Fruit fly (Drosophila melanogaster) whole organism, embryonic: ENCODE data around the gene CG32195.

Experiments used
- Bdp1 ChIP-seq: fragments of 200-800 bp; sonication (Bioruptor generic); optimal IDR thresholded peaks from 3 replicates; lab custom pipeline; 2016; ENCODE audit warnings: missing biosample characterization, missing genetic modification characterization
- CG11723 ChIP-seq: fragments of 200-800 bp; sonication (Bioruptor generic); optimal IDR thresholded peaks from 2 replicates; lab custom pipeline; 2017; ENCODE audit warnings: missing biosample characterization, mild to moderate bottlenecking, missing genetic modification characterization
- CG17568 ChIP-seq: fragments of 200-800 bp; sonication (Bioruptor generic); optimal IDR thresholded peaks from 2 replicates; lab custom pipeline; 2018; ENCODE audit warnings: missing biosample characterization, mild to moderate bottlenecking, missing genetic modification characterization, moderate library complexity
- CG6854 ChIP-seq: fragments of 200-800 bp; sonication (Bioruptor generic); optimal IDR thresholded peaks from 3 replicates; lab custom pipeline; 2017; ENCODE audit warnings: missing biosample characterization, mild to moderate bottlenecking, missing genetic modification characterization
- CG8290 ChIP-seq, 3 experiments: fragments of 200-800 bp; sonication (Bioruptor generic); optimal IDR thresholded peaks; 2 replicates each; lab custom pipeline; 2016 to 2019; ENCODE audit warnings: missing biosample characterization in 3 of 3, missing genetic modification characterization in 3 of 3, mild to moderate bottlenecking in 2 of 3, moderate library complexity in 1 of 3
- CG8388 ChIP-seq: fragments of 200-800 bp; sonication (Bioruptor generic); optimal IDR thresholded peaks from 2 replicates; lab custom pipeline; 2019; ENCODE audit warnings: missing biosample characterization, mild to moderate bottlenecking, missing genetic modification characterization, moderate library complexity
- CG9437 ChIP-seq: fragments of 200-800 bp; sonication (Bioruptor generic); optimal IDR thresholded peaks from 2 replicates; lab custom pipeline; 2018; ENCODE audit warnings: missing biosample characterization, mild to moderate bottlenecking, missing genetic modification characterization
- CG9932 ChIP-seq: fragments of 200-800 bp; sonication (Bioruptor generic); IDR thresholded peaks from 2 replicates; pipeline ENCODE4 v1.3.6; 2022; ENCODE audit warnings: missing biosample characterization, missing genetic modification characterization
- Dp ChIP-seq: fragments of 200-800 bp; sonication (Bioruptor generic); optimal IDR thresholded peaks from 2 replicates; lab custom pipeline; 2018; ENCODE audit warnings: missing biosample characterization, mild to moderate bottlenecking, missing genetic modification characterization, moderate library complexity
- Ravus ChIP-seq: fragments of 200-800 bp; sonication (Bioruptor generic); IDR thresholded peaks from 2 replicates; pipeline ENCODE4 v1.3.6; 2022; ENCODE audit warnings: missing biosample characterization, missing genetic modification characterization
- kni ChIP-seq: fragments of 200-800 bp; sonication (Bioruptor generic); optimal IDR thresholded peaks from 3 replicates; lab custom pipeline; 2017; ENCODE audit warnings: mild to moderate bottlenecking, missing biosample characterization, missing genetic modification reagents, missing genetic modification characterization
- nerfin-1 ChIP-seq: fragments of 200-800 bp; sonication (Bioruptor generic); optimal IDR thresholded peaks from 3 replicates; lab custom pipeline; 2019; ENCODE audit warnings: missing biosample characterization, mild to moderate bottlenecking, missing genetic modification characterization, moderate library complexity
- sd ChIP-seq: fragments of 200-800 bp; sonication (Bioruptor generic); optimal IDR thresholded peaks from 3 replicates; lab custom pipeline; 2018; ENCODE audit warnings: missing biosample characterization, mild to moderate bottlenecking, missing genetic modification characterization, moderate library complexity

- TF ChIP-seq Ravus (GFP tag; lab: Robert Waterston, UW), result no peak
- TF ChIP-seq sd, result no peak
- no peak for TF ChIP-seq CG8290 (GFP tag; optimal IDR thresholded peaks at IDR 0.05; lab: Kevin White, UChicago)
- TF ChIP-seq CG8290 (tag; optimal IDR thresholded peaks at IDR 0.05; lab: Kevin White, UChicago), result no peak
- no peak for TF ChIP-seq CG11723 (GFP tag; lab: Kevin White, UChicago)
- no peak for TF ChIP-seq CG9932
- TF ChIP-seq CG6854, result no peak
- no peak for TF ChIP-seq CG17568 (GFP tag; lab: Kevin White, UChicago)
- TF ChIP-seq Dp (GFP tag; lab: Kevin White, UChicago), result no peak
- TF ChIP-seq nerfin-1 (tag; lab: Kevin White, UChicago), result no peak
- no peak for TF ChIP-seq kni (GFP tag; lab: Kevin White, UChicago)
- no peak for TF ChIP-seq CG8388
- TF ChIP-seq CG9437 (GFP tag; lab: Kevin White, UChicago), result no peak
- TF ChIP-seq Bdp1, result no peak
Observed at dm6 chr3L:18074988-18075387, 37.8 kb upstream of the CG32195 start.
